Worm (Caenorhabditis elegans): ENCODE measurements around the gene bir-2.

- no peak for TF ChIP-seq zag-1 (tag; optimal IDR thresholded peaks at IDR 0.05)
- no peak for TF ChIP-seq grh-1 (GFP tag; IDR thresholded peaks at IDR 0.05)
- TF ChIP-seq ama-1 (optimal IDR thresholded peaks at IDR 0.05), result no peak
- TF ChIP-seq ceh-90 (tag; optimal IDR thresholded peaks at IDR 0.05), result no peak
- TF ChIP-seq dpl-1 (GFP tag; optimal IDR thresholded peaks at IDR 0.05), result no peak
- TF ChIP-seq hpl-2 (GFP tag; optimal IDR thresholded peaks at IDR 0.05), result no peak
- TF ChIP-seq nhr-28 (tag; optimal IDR thresholded peaks at IDR 0.05), result no peak
- no peak for TF ChIP-seq nhr-20 (tag; optimal IDR thresholded peaks at IDR 0.05)
- no peak for TF ChIP-seq sox-4 (tag; optimal IDR thresholded peaks at IDR 0.05)
Observed at ce11 chrV:13613870-13614269, 45.2 kb downstream of the bir-2 start, which contains the start of gene F53F4.7.

Measured in whole organism, L1 larva.